Fruit fly (Drosophila melanogaster) whole organism, embryonic: Measurements from ENCODE around the gene ThrRS.

Experiments
- CG10565 ChIP-seq: fragments of 200-800 bp; sonication (Bioruptor generic); optimal IDR thresholded peaks from 3 replicates; lab custom pipeline; 2016; ENCODE audit warnings: missing biosample characterization, mild to moderate bottlenecking, missing genetic modification characterization
- CG11504 ChIP-seq: fragments of 200-800 bp; sonication (Bioruptor generic); optimal IDR thresholded peaks from 3 replicates; lab custom pipeline; 2019; ENCODE audit warnings: missing biosample characterization, mild to moderate bottlenecking, missing genetic modification characterization, moderate library complexity
- CG11695 ChIP-seq: fragments of 200-800 bp; sonication (Bioruptor generic); IDR thresholded peaks from 3 replicates; pipeline ENCODE4 v1.3.6; 2022; ENCODE audit warnings: missing biosample characterization, missing genetic modification characterization
- CG1647 ChIP-seq: fragments of 200-800 bp; sonication (Bioruptor generic); optimal IDR thresholded peaks from 3 replicates; lab custom pipeline; 2016; ENCODE audit warnings: missing biosample characterization, missing genetic modification characterization
- CG2199 ChIP-seq: fragments of 200-800 bp; sonication (Bioruptor generic); IDR thresholded peaks from 3 replicates; pipeline ENCODE4 v1.3.6; 2022; ENCODE audit warnings: missing biosample characterization, missing genetic modification characterization
- CG2889 ChIP-seq: fragments of 200-800 bp; sonication (Bioruptor generic); IDR thresholded peaks from 3 replicates; pipeline ENCODE4 v1.3.6; 2022; ENCODE audit warnings: missing biosample characterization, missing genetic modification characterization
- CG30020 ChIP-seq: fragments of 200-800 bp; optimal IDR thresholded peaks from 2 replicates; lab custom pipeline; 2019; ENCODE audit warnings: missing biosample characterization, mild to moderate bottlenecking, missing genetic modification characterization, moderate library complexity
- CG34376 ChIP-seq: fragments of 200-800 bp; sonication (Bioruptor generic); optimal IDR thresholded peaks from 2 replicates; lab custom pipeline; 2018; ENCODE audit warnings: missing biosample characterization, mild to moderate bottlenecking, missing genetic modification characterization
- CG3995 ChIP-seq: fragments of 200-800 bp; sonication (Bioruptor generic); optimal IDR thresholded peaks from 3 replicates; lab custom pipeline; 2016; ENCODE audit warnings: missing biosample characterization, missing genetic modification characterization
- CG5180 ChIP-seq: fragments of 200-800 bp; sonication (Bioruptor generic); optimal IDR thresholded peaks from 3 replicates; lab custom pipeline; 2017; ENCODE audit warnings: missing biosample characterization, missing genetic modification characterization, mild to moderate bottlenecking, moderate library complexity, missing genetic modification reagents
- CG6813 ChIP-seq: fragments of 200-800 bp; sonication (Bioruptor generic); optimal IDR thresholded peaks from 2 replicates; lab custom pipeline; 2017; ENCODE audit warnings: missing biosample characterization, missing genetic modification characterization, mild to moderate bottlenecking, moderate library complexity, missing genetic modification reagents
- CG7928 ChIP-seq: fragments of 200-800 bp; sonication (Bioruptor generic); optimal IDR thresholded peaks from 2 replicates; lab custom pipeline; 2017; ENCODE audit warnings: missing biosample characterization, mild to moderate bottlenecking, missing genetic modification characterization
- CG8388 ChIP-seq: fragments of 200-800 bp; sonication (Bioruptor generic); optimal IDR thresholded peaks from 2 replicates; lab custom pipeline; 2019; ENCODE audit warnings: missing biosample characterization, mild to moderate bottlenecking, missing genetic modification characterization, moderate library complexity
- CG9215 ChIP-seq: fragments of 200-800 bp; sonication (Bioruptor generic); IDR thresholded peaks from 2 replicates; pipeline ENCODE4 v1.3.6; 2022; ENCODE audit warnings: missing biosample characterization, missing genetic modification characterization
- CG9727 ChIP-seq: fragments of 200-800 bp; sonication (Bioruptor generic); optimal IDR thresholded peaks from 3 replicates; lab custom pipeline; 2017; ENCODE audit warnings: missing biosample characterization, mild to moderate bottlenecking, missing genetic modification characterization
- CTCF ChIP-seq: fragments of 200-800 bp; sonication (Bioruptor generic); optimal IDR thresholded peaks from 2 replicates; lab custom pipeline; 2017; ENCODE audit warnings: missing biosample characterization, mild to moderate bottlenecking, missing genetic modification characterization, moderate library complexity
- Camta ChIP-seq: fragments of 200-800 bp; sonication (Bioruptor generic); optimal IDR thresholded peaks from 2 replicates; lab custom pipeline; 2016; ENCODE audit warnings: missing biosample characterization, missing genetic modification characterization
- Dfd ChIP-seq, 2 experiments: fragments of >200 bp; optimal IDR thresholded peaks; 2 replicates each; lab custom pipeline; 2017; ENCODE audit warnings: missing biosample characterization in 2 of 2, missing genetic modification characterization in 2 of 2
- MESR4 ChIP-seq: fragments of 200-800 bp; sonication (Bioruptor generic); optimal IDR thresholded peaks from 2 replicates; lab custom pipeline; 2018; ENCODE audit warnings: missing biosample characterization, mild to moderate bottlenecking, missing genetic modification characterization, moderate library complexity
- NC2α ChIP-seq: fragments of 200-800 bp; sonication (Bioruptor generic); optimal IDR thresholded peaks from 2 replicates; lab custom pipeline; 2016; ENCODE audit warnings: missing biosample characterization, missing genetic modification characterization
- Neu2 ChIP-seq: fragments of 200-800 bp; sonication (Bioruptor generic); optimal IDR thresholded peaks from 3 replicates; lab custom pipeline; 2016; ENCODE audit warnings: missing biosample characterization, missing genetic modification characterization, borderline replicate concordance
- Nf-YA ChIP-seq: fragments of 200-800 bp; sonication (Bioruptor generic); IDR thresholded peaks from 2 replicates; pipeline ENCODE4 v1.3.6; 2022; ENCODE audit warnings: missing biosample characterization, missing genetic modification characterization
- Nf-YC ChIP-seq: fragments of 200-800 bp; optimal IDR thresholded peaks from 3 replicates; lab custom pipeline; 2019; ENCODE audit warnings: missing biosample characterization, mild to moderate bottlenecking, missing genetic modification characterization, moderate library complexity
- Opbp ChIP-seq: fragments of 200-800 bp; sonication (Bioruptor generic); IDR thresholded peaks from 3 replicates; pipeline ENCODE4 v1.3.6; 2022; ENCODE audit warnings: missing biosample characterization, missing genetic modification characterization; ENCODE audit not compliant: partially characterized antibody
- Ssrp ChIP-seq: fragments of 200-800 bp; sonication (Bioruptor generic); optimal IDR thresholded peaks from 2 replicates; lab custom pipeline; 2018; ENCODE audit warnings: missing biosample characterization, mild to moderate bottlenecking, missing genetic modification characterization, moderate library complexity
- Trl ChIP-seq, 3 experiments: fragments of >200 bp in 2 of 3; fragments of 200-800 bp in 1 of 3; sonication (Bioruptor generic) in 1 of 3; optimal IDR thresholded peaks; 2 replicates in 1 of 3; 3 replicates in 2 of 3; lab custom pipeline; 2016 to 2017; ENCODE audit warnings: missing biosample characterization in 1 of 3, missing genetic modification characterization in 1 of 3
- chm ChIP-seq: fragments of 200-800 bp; sonication (Bioruptor generic); IDR thresholded peaks from 2 replicates; pipeline ENCODE4 v1.3.6; 2022; ENCODE audit warnings: missing biosample characterization, missing genetic modification characterization
- gcm2 ChIP-seq: fragments of 200-800 bp; sonication (Bioruptor generic); optimal IDR thresholded peaks from 2 replicates; lab custom pipeline; 2016; ENCODE audit warnings: missing biosample characterization, missing genetic modification characterization
- lmd ChIP-seq: fragments of 200-800 bp; sonication (Bioruptor generic); IDR thresholded peaks from 2 replicates; pipeline ENCODE4 v1.3.6; 2022; ENCODE audit warnings: missing biosample characterization, missing genetic modification characterization
- luna ChIP-seq: fragments of 200-800 bp; sonication (Bioruptor generic); optimal IDR thresholded peaks from 2 replicates; lab custom pipeline; 2016; ENCODE audit warnings: missing biosample characterization, missing genetic modification characterization
- nom ChIP-seq: fragments of 200-800 bp; sonication (Bioruptor generic); optimal IDR thresholded peaks from 2 replicates; lab custom pipeline; 2017; ENCODE audit warnings: missing biosample characterization, missing genetic modification characterization, mild to moderate bottlenecking, moderate library complexity, missing genetic modification reagents
- phol ChIP-seq: fragments of 200-800 bp; sonication (Bioruptor generic); optimal IDR thresholded peaks from 3 replicates; lab custom pipeline; 2018; ENCODE audit warnings: missing biosample characterization, mild to moderate bottlenecking, missing genetic modification characterization, moderate library complexity
- pita ChIP-seq: fragments of 200-800 bp; sonication (Bioruptor generic); optimal IDR thresholded peaks from 2 replicates; lab custom pipeline; 2017; ENCODE audit warnings: missing biosample characterization, mild to moderate bottlenecking, missing genetic modification characterization
- sens ChIP-seq: fragments of 200-800 bp; sonication (Bioruptor generic); peaks from one replicate; lab custom pipeline; 2016; ENCODE audit warnings: missing biosample characterization, missing genetic modification characterization
- sqz ChIP-seq: fragments of 200-800 bp; sonication (Bioruptor generic); optimal IDR thresholded peaks from 3 replicates; lab custom pipeline; 2018; ENCODE audit warnings: missing biosample characterization, mild to moderate bottlenecking, missing genetic modification characterization
- stwl ChIP-seq: fragments of 200-800 bp; sonication (Bioruptor generic); optimal IDR thresholded peaks from 3 replicates; lab custom pipeline; 2018; ENCODE audit warnings: missing biosample characterization, mild to moderate bottlenecking, missing genetic modification characterization, moderate library complexity
- zf30C ChIP-seq: fragments of 200-800 bp; sonication (Bioruptor generic); optimal IDR thresholded peaks from 3 replicates; lab custom pipeline; 2018; ENCODE audit warnings: missing biosample characterization, mild to moderate bottlenecking, missing genetic modification characterization

ThrRS gene

DNA sequence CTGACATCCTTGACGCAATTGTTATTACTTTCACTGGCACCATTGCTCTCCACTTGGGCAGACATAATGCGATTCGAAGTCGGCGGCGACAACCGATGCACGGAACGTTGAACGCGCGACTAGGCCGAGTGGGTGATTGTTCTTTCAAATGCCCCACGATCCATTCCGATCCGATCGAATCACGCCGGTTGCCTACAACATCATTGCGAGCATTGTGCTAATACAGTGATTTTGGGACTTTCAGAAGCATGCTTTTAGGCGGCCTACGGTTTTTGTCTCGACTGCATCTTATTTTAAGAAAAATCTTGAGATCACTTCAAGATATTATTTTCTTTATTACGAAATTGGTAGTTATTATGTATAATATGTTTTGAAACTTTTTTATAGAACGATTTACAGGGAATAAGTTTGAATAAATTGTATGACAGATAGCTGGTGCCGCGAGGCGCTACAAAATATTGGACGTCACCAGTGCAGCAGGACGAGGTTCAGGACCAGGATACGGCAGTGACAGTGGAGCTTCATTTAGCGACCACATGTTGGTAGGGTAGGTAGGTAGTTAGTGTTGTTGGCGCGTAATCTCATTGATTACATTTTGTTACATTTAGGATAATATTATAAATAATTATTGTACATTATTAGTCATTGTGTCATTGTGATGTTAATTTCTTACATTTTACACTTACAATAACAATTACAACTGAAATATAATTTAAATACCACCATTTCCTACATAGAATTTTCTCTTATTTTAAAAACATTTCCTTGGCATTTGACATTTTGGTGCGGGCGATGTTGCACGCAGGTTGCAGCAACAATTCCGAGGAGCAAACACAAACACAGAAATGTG is 29.9 kb downstream of the ThrRS start, which contains the start of gene rho-6:
Gene rho-6, minus strand, starts transcription at position 137 of the 850 bp plus-strand sequence.
- TF ChIP-seq CG5180: peak; percentile 43
- peak; percentile 95 for TF ChIP-seq CG11504 (tag; lab: Kevin White, UChicago)
- TF ChIP-seq stwl (tag; lab: Kevin White, UChicago): peak; percentile 29
- no peak for TF ChIP-seq luna (GFP tag; lab: Kevin White, UChicago)
- TF ChIP-seq CG9215 (GFP tag; lab: Robert Waterston, UW): no peak
- peak; percentile 93 for TF ChIP-seq CG3995 (GFP tag; lab: Kevin White, UChicago)
- no peak for TF ChIP-seq CG34376 (GFP tag; lab: Kevin White, UChicago)
- peak; percentile 70 for TF ChIP-seq sens (GFP tag; lab: Kevin White, UChicago)
- TF ChIP-seq gcm2 (GFP tag; lab: Kevin White, UChicago): no peak
- TF ChIP-seq zf30C: no peak
- peak; percentile 41 for TF ChIP-seq CTCF
- TF ChIP-seq lmd (GFP tag; lab: Robert Waterston, UW): no peak
- no peak for TF ChIP-seq Dfd (GFP tag; optimal IDR thresholded peaks at IDR 0.05; lab: Kevin White, UChicago)
- TF ChIP-seq pita (GFP tag; lab: Kevin White, UChicago): peak; percentile 13
- no peak for TF ChIP-seq CG11695 (GFP tag; lab: Robert Waterston, UW)

DNA sequence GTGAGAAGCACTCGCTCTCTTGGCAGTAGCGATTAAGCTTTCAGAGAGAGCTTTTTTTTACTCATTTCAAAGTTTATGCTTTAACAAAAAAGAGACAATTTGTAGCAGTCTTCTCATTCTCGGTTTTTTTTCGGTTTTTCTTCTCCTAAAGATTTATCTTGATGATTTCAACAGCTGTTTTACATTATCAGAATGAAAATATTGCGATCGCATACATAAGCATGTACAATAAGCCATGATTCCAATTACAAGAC is 30.5 kb downstream of the ThrRS start:
- TF ChIP-seq Trl (optimal IDR thresholded peaks at IDR 0.05; lab: Kevin White, UChicago) (peak; percentile 73 to 84), Trl (GFP tag; optimal IDR thresholded peaks at IDR 0.05; lab: Kevin White, UChicago) (no peak), MESR4 (GFP tag; lab: Kevin White, UChicago) (no peak), sqz (GFP tag; lab: Kevin White, UChicago) (peak; percentile 13)

DNA sequence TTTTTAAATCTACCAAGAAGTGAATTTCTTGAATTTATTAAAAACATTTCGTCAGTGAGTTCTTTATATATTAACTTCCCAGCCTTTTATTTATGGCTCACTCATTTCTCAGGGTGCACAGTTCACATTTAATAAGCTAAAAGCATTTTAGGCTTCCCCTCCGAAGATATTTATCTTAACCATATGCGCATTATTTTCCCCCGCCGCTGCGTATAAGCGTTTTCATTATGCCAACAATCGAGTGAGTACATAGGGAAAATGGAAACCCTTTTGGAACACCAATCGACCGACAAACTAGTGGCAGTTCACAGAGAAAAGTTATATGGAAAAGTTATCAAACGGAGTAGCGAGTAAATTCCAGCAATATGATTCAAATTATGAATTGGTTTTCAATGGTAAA is 34.2 kb downstream of the ThrRS start, which contains the start of gene Gr33a:
Gene Gr33a, plus strand, starts transcription at position 301 of the 400 bp plus-strand sequence.
- no peak for TF ChIP-seq phol (tag; lab: Kevin White, UChicago)
- TF ChIP-seq CG7928 (GFP tag; lab: Kevin White, UChicago): no peak
- TF ChIP-seq NC2α (GFP tag; lab: Kevin White, UChicago): no peak
- TF ChIP-seq Nf-YA (GFP tag; lab: Robert Waterston, UW): no peak
- no peak for TF ChIP-seq CG10565 (GFP tag; lab: Kevin White, UChicago)
- TF ChIP-seq CG2199 (GFP tag; lab: Robert Waterston, UW): no peak
- TF ChIP-seq nom: no peak
- TF ChIP-seq Camta (GFP tag; lab: Kevin White, UChicago): no peak
- TF ChIP-seq Nf-YC (tag; lab: Kevin White, UChicago): no peak
- TF ChIP-seq CG30020: no peak
- TF ChIP-seq CG2889 (GFP tag; lab: Robert Waterston, UW): no peak
- no peak for TF ChIP-seq Opbp
- TF ChIP-seq CG9727 (GFP tag; lab: Kevin White, UChicago): no peak
- TF ChIP-seq lmd (GFP tag; lab: Robert Waterston, UW): no peak
- TF ChIP-seq CG8388 (GFP tag; lab: Kevin White, UChicago): no peak
- no peak for TF ChIP-seq CG6813 (GFP tag; lab: Kevin White, UChicago)
- TF ChIP-seq Ssrp (tag; lab: Kevin White, UChicago): no peak
- TF ChIP-seq chm (GFP tag; lab: Robert Waterston, UW): no peak
- no peak for TF ChIP-seq CG1647 (GFP tag; lab: Kevin White, UChicago)
- TF ChIP-seq Neu2 (GFP tag; lab: Kevin White, UChicago): no peak
- TF ChIP-seq, all 482 proteins: peak for 0
